Worm (Caenorhabditis elegans) whole organism, L2 larva: Measurements from ENCODE around the gene algn-14.

Experiments used
- dmd-4 ChIP-seq: sonication (generic microtip); optimal IDR thresholded peaks from 2 replicates; lab custom pipeline; 2017; ENCODE audit warnings: missing biosample characterization, missing genetic modification characterization
- fos-1 ChIP-seq: fragments of 150-350 bp; optimal IDR thresholded peaks from 2 replicates; lab custom pipeline; 2014; ENCODE audit warnings: missing biosample characterization, missing genetic modification characterization
- nhr-237 ChIP-seq: fragments of 150-350 bp; optimal IDR thresholded peaks from 2 replicates; lab custom pipeline; 2014; ENCODE audit warnings: missing biosample characterization, missing genetic modification characterization
- unc-39 ChIP-seq: fragments of 150-350 bp; optimal IDR thresholded peaks from 2 replicates; lab custom pipeline; 2014; ENCODE audit warnings: missing biosample characterization, missing genetic modification characterization

DNA sequence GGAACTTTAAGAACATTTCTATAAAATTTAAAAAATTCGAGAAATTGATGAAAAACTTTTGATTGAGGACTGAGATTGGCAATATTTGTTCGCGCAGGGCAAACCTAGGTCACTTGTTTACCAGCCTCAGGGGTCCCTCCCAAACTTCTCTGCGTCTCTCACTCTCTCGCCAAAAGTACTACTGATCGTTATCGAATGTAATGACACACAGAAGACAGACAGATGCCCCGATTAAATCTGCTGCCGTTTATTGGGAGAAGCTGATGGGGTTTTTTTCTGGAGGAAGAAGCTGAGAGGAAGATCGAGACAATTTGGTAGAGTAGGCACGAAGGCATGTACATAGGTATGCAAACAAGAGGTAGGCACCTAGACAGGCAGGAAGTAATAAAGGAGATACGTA, 22.2 kb upstream of the algn-14 start:
- TF ChIP-seq unc-39 (no peak), dmd-4 (tag; lab: Kevin White, UChicago) (no peak), nhr-237 (tag; lab: Kevin White, UChicago) (no peak), fos-1 (tag; lab: Kevin White, UChicago) (no peak)
